Fruit fly (Drosophila melanogaster) whole organism, wandering third instar larva: ENCODE data around the gene nAChRbeta3.

Source experiments
- CG9705 ChIP-seq: fragments of 200-800 bp; sonication (Bioruptor generic); optimal IDR thresholded peaks from 2 replicates; lab custom pipeline; 2018; ENCODE audit warnings: missing biosample characterization, mild to moderate bottlenecking, missing genetic modification characterization
- CrebA ChIP-seq: fragments of 200-800 bp; sonication (Bioruptor generic); optimal IDR thresholded peaks from 2 replicates; lab custom pipeline; 2016; ENCODE audit warnings: missing biosample characterization, mild to moderate bottlenecking, missing genetic modification characterization, borderline replicate concordance
- Dfd ChIP-seq: fragments of >200 bp; optimal IDR thresholded peaks from 2 replicates; lab custom pipeline; 2017; ENCODE audit warnings: missing biosample characterization, missing genetic modification characterization
- Dif ChIP-seq: fragments of 200-275, 200-300 bp; sonication (Bioruptor generic); optimal IDR thresholded peaks from 2 replicates; lab custom pipeline; 2018; ENCODE audit warnings: missing biosample characterization, missing genetic modification characterization; ENCODE audit not compliant: partially characterized antibody
- GATAd ChIP-seq: sonication (Bioruptor generic); optimal IDR thresholded peaks from 2 replicates; lab custom pipeline; 2016; ENCODE audit warnings: missing biosample characterization, missing genetic modification characterization
- HLH106 ChIP-seq: fragments of 200-800 bp; optimal IDR thresholded peaks from 3 replicates; lab custom pipeline; 2019; ENCODE audit warnings: missing biosample characterization, mild to moderate bottlenecking, missing genetic modification characterization, moderate library complexity
- Hnf4 ChIP-seq: fragments of 200-800 bp; sonication (Bioruptor generic); optimal IDR thresholded peaks from 2 replicates; lab custom pipeline; 2016; ENCODE audit warnings: missing biosample characterization, mild to moderate bottlenecking, missing genetic modification characterization
- Hr78 ChIP-seq: fragments of >200 bp; optimal IDR thresholded peaks from 2 replicates; lab custom pipeline; 2017; ENCODE audit warnings: missing biosample characterization, missing genetic modification characterization
- Jra ChIP-seq: sonication (Bioruptor generic); optimal IDR thresholded peaks from 2 replicates; lab custom pipeline; 2016; ENCODE audit warnings: missing biosample characterization, missing genetic modification characterization
- Myc ChIP-seq: fragments of >200 bp; optimal IDR thresholded peaks from 2 replicates; lab custom pipeline; 2017
- N ChIP-seq: fragments of >200 bp; optimal IDR thresholded peaks from 2 replicates; lab custom pipeline; 2018; ENCODE audit warnings: missing biosample characterization, missing external identifiers, missing genetic modification characterization
- Rel ChIP-seq, 2 experiments: fragments of 200-800 bp; sonication (Bioruptor generic) in 1 of 2; optimal IDR thresholded peaks; 2 replicates in 1 of 2; 3 replicates in 1 of 2; lab custom pipeline; 2016 to 2019; ENCODE audit warnings: mild to moderate bottlenecking in 2 of 2, missing biosample characterization in 2 of 2, missing genetic modification characterization in 2 of 2, moderate library complexity in 1 of 2
- Vsx2 ChIP-seq: fragments of 200-300, 225-300 bp; sonication (Bioruptor generic); optimal IDR thresholded peaks from 2 replicates; lab custom pipeline; 2018; ENCODE audit warnings: missing biosample characterization, missing genetic modification characterization; ENCODE audit not compliant: partially characterized antibody
- br ChIP-seq: fragments of 200-800 bp; sonication (Bioruptor generic); optimal IDR thresholded peaks from 2 replicates; lab custom pipeline; 2016; ENCODE audit warnings: missing biosample characterization, missing genetic modification characterization
- dl ChIP-seq, 2 experiments: fragments of 175-275, 200-275 bp in 1 of 2; fragments of 200-275 bp in 1 of 2; sonication (Bioruptor generic); optimal IDR thresholded peaks; lab custom pipeline; 2018; ENCODE audit warnings: mild to moderate bottlenecking in 2 of 2, missing biosample characterization in 2 of 2, missing genetic modification characterization in 2 of 2, moderate library complexity in 2 of 2; ENCODE audit not compliant: partially characterized antibody in 2 of 2, insufficient read depth in 1 of 2
- dmrt93B ChIP-seq: fragments of 200-800 bp; sonication (Bioruptor generic); optimal IDR thresholded peaks from 2 replicates; lab custom pipeline; 2018; ENCODE audit warnings: missing biosample characterization, mild to moderate bottlenecking, missing genetic modification characterization
- dsf ChIP-seq: sonication (Bioruptor generic); optimal IDR thresholded peaks from 2 replicates; lab custom pipeline; 2016; ENCODE audit warnings: missing biosample characterization, missing genetic modification characterization, borderline replicate concordance
- ey ChIP-seq: fragments of 200-800 bp; sonication (Bioruptor generic); optimal IDR thresholded peaks from 2 replicates; lab custom pipeline; 2016; ENCODE audit warnings: missing biosample characterization, missing genetic modification characterization
- fru ChIP-seq: fragments of 200-800 bp; sonication (Bioruptor generic); optimal IDR thresholded peaks from 3 replicates; lab custom pipeline; 2016; ENCODE audit warnings: missing biosample characterization, mild to moderate bottlenecking, missing genetic modification characterization
- lola ChIP-seq: fragments of >200 bp; optimal IDR thresholded peaks from 2 replicates; lab custom pipeline; 2017; ENCODE audit warnings: missing biosample characterization, missing genetic modification characterization
- rgr ChIP-seq: fragments of 200-800 bp; sonication (Bioruptor generic); optimal IDR thresholded peaks from 3 replicates; lab custom pipeline; 2016; ENCODE audit warnings: missing biosample characterization, mild to moderate bottlenecking, missing genetic modification characterization
- sv ChIP-seq: fragments of 200-800 bp; sonication (Bioruptor generic); optimal IDR thresholded peaks from 3 replicates; lab custom pipeline; 2016; ENCODE audit warnings: missing biosample characterization, missing genetic modification characterization
- tai ChIP-seq: sonication (Bioruptor generic); optimal IDR thresholded peaks from 2 replicates; lab custom pipeline; 2016; ENCODE audit warnings: missing biosample characterization, missing genetic modification characterization
- usp ChIP-seq: fragments of >200 bp; optimal IDR thresholded peaks from 2 replicates; lab custom pipeline; 2017; ENCODE audit warnings: missing biosample characterization, missing genetic modification characterization
- woc ChIP-seq: sonication (Bioruptor generic); optimal IDR thresholded peaks from 2 replicates; lab custom pipeline; 2016; ENCODE audit warnings: missing biosample characterization, mild to moderate bottlenecking, missing genetic modification characterization

Gene nAChRbeta3

dm6 chr2L:577186-577585 is 32.3 kb downstream of the nAChRbeta3 start, which contains the start of gene Pph13:
TSS of gene Pph13 (plus strand) at chr2L:577486.
- TF ChIP-seq usp (GFP tag; lab: Kevin White, UChicago) (no peak), Vsx2 (no peak), Hnf4 (GFP tag; lab: Kevin White, UChicago) (no peak), Hr78 (GFP tag; lab: Kevin White, UChicago) (no peak)

dm6 chr2L:585268-585667 is 40.3 kb downstream of the nAChRbeta3 start:
- TF ChIP-seq CrebA (GFP tag; lab: Kevin White, UChicago) (no peak), Vsx2 (peak; percentile 41)

- TF ChIP-seq GATAd (GFP tag; lab: Kevin White, UChicago) (no peak), Hr78 (GFP tag; lab: Kevin White, UChicago) (no peak), fru (GFP tag; lab: Kevin White, UChicago) (no peak), Myc (no peak), dl (GFP tag; optimal IDR thresholded peaks at IDR 0.05; lab: Kevin White, UChicago; ENCODE audit: insufficient read depth in 1 of 2, partially characterized antibody in 2 of 2) (no peak), Jra (GFP tag; lab: Kevin White, UChicago) (no peak), br (GFP tag; lab: Kevin White, UChicago) (no peak), Rel (GFP tag; optimal IDR thresholded peaks at IDR 0.05; lab: Kevin White, UChicago) (no peak), Rel (tag; optimal IDR thresholded peaks at IDR 0.05; lab: Kevin White, UChicago) (no peak), woc (GFP tag; lab: Kevin White, UChicago) (no peak), CG9705 (GFP tag; lab: Kevin White, UChicago) (no peak), dsf (GFP tag; lab: Kevin White, UChicago) (no peak), dmrt93B (no peak), rgr (no peak), Vsx2 (no peak), tai (GFP tag; lab: Kevin White, UChicago) (no peak), sv (GFP tag; lab: Kevin White, UChicago) (no peak)
Measured at dm6 chr2L:591511-591910, 46.6 kb downstream of the nAChRbeta3 start.

dm6 chr2L:594048-594447 is 49.1 kb downstream of the nAChRbeta3 start:
- TF ChIP-seq HLH106 (tag; lab: Kevin White, UChicago) = no peak
- no peak for TF ChIP-seq dsf (GFP tag; lab: Kevin White, UChicago)
- TF ChIP-seq Dfd (GFP tag; lab: Kevin White, UChicago) = peak; percentile 91

- peak; percentile 66 to 85 for TF ChIP-seq dl (GFP tag; optimal IDR thresholded peaks at IDR 0.05; lab: Kevin White, UChicago; ENCODE audit: insufficient read depth in 1 of 2, partially characterized antibody in 2 of 2)
- no peak for TF ChIP-seq Myc
- TF ChIP-seq CrebA (GFP tag; lab: Kevin White, UChicago) = no peak
- TF ChIP-seq N (GFP tag; lab: Kevin White, UChicago) = no peak
- peak; percentile 87 for TF ChIP-seq Dif (GFP tag; lab: Kevin White, UChicago)
- no peak for TF ChIP-seq GATAd (GFP tag; lab: Kevin White, UChicago)
- no peak for TF ChIP-seq Vsx2
- no peak for TF ChIP-seq HLH106 (tag; lab: Kevin White, UChicago)
- TF ChIP-seq Hr78 (GFP tag; lab: Kevin White, UChicago) = no peak
- TF ChIP-seq ey (GFP tag; lab: Kevin White, UChicago) = no peak
- no peak for TF ChIP-seq usp (GFP tag; lab: Kevin White, UChicago)
- no peak for TF ChIP-seq lola (GFP tag; lab: Kevin White, UChicago)
- TF ChIP-seq, all 38 proteins: peak for 2
Measured at dm6 chr2L:594635-595384, 49.9 kb downstream of the nAChRbeta3 start, which contains the start of gene Gsc. TSS of gene Gsc (minus strand) at chr2L:594685.
